Worm (Caenorhabditis elegans) whole organism, late embryonic: ENCODE data around the gene B0432.8.

ENCODE experiments used
- F13H6.1 ChIP-seq: sonication (generic microtip); optimal IDR thresholded peaks from 2 replicates; lab custom pipeline; 2016; ENCODE audit warnings: missing genetic modification characterization, missing compliant biosample characterization
- ama-1 ChIP-seq: fragments of 150-350 bp; optimal IDR thresholded peaks from 2 replicates; lab custom pipeline; 2014
- che-1 ChIP-seq: sonication (generic microtip); optimal IDR thresholded peaks from 2 replicates; lab custom pipeline; 2016; ENCODE audit warnings: mild to moderate bottlenecking, missing genetic modification characterization, missing compliant biosample characterization
- dmd-4 ChIP-seq: sonication (generic microtip); optimal IDR thresholded peaks from 2 replicates; lab custom pipeline; 2016; ENCODE audit warnings: borderline replicate concordance, missing genetic modification characterization, missing compliant biosample characterization
- ets-4 ChIP-seq: sonication (generic microtip); optimal IDR thresholded peaks from 2 replicates; lab custom pipeline; 2016; ENCODE audit warnings: missing genetic modification characterization, missing compliant biosample characterization
- fkh-10 ChIP-seq: fragments of 150-350 bp; optimal IDR thresholded peaks from 2 replicates; lab custom pipeline; 2014; ENCODE audit warnings: missing biosample characterization, missing genetic modification reagents, missing genetic modification characterization
- lin-11 ChIP-seq: fragments of 200-800 bp; sonication (Bioruptor generic); optimal IDR thresholded peaks from 2 replicates; lab custom pipeline; 2018; ENCODE audit warnings: mild to moderate bottlenecking, missing genetic modification characterization, missing compliant biosample characterization
- nfya-1 ChIP-seq: sonication (generic microtip); optimal IDR thresholded peaks from 2 replicates; lab custom pipeline; 2017; ENCODE audit warnings: missing genetic modification characterization, mild to moderate bottlenecking, missing compliant biosample characterization, antibody characterized with exemption, moderate library complexity
- pqm-1 ChIP-seq: sonication (generic microtip); optimal IDR thresholded peaks from 2 replicates; lab custom pipeline; 2016; ENCODE audit warnings: missing genetic modification characterization, missing compliant biosample characterization
- ref-2 ChIP-seq: sonication (generic microtip); optimal IDR thresholded peaks from 2 replicates; lab custom pipeline; 2016; ENCODE audit warnings: missing genetic modification characterization, missing compliant biosample characterization
- sox-4 ChIP-seq: sonication (generic microtip); optimal IDR thresholded peaks from 2 replicates; lab custom pipeline; 2017; ENCODE audit warnings: mild to moderate bottlenecking, missing genetic modification characterization, inconsistent platforms, missing compliant biosample characterization
- unc-3 ChIP-seq, 2 experiments: fragments of 200-800 bp in 1 of 2; sonication (Bioruptor generic) in 1 of 2; sonication (generic microtip) in 1 of 2; conservative IDR thresholded peaks in 1 of 2; optimal IDR thresholded peaks in 1 of 2; 2 replicates each; pipeline versions ENCODE4 v1.3.6 to Lab custom; 2016 to 2022; ENCODE audit warnings: missing compliant biosample characterization in 2 of 2, missing genetic modification characterization in 2 of 2, missing genetic modification reagents in 1 of 2
- unc-55 ChIP-seq: sonication (generic microtip); optimal IDR thresholded peaks from 2 replicates; lab custom pipeline; 2017; ENCODE audit warnings: missing biosample characterization, missing genetic modification reagents, missing genetic modification characterization

DNA sequence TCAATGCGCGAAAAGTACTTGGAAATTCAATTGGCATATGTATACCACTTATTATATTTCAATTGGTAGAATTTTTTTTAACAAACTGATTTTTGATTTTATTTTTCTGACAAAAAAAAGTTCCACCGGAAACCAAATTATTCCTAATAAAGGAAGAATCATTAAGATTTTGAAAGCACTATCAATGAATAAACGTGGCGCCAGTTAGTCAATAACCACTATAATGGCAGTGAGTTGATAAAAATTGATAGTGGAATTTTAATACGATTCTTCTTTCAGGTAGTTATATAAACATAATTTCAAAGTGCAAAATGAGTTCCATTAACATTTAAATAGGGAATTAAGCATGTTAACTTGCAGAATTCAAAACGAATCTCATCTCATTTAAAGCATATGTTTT is 27.1 kb upstream of the B0432.8 start, which contains the start of gene col-69:
- TF ChIP-seq pqm-1 (no peak), ref-2 (no peak), unc-3 (GFP tag; conservative IDR thresholded peaks at IDR 0.05; lab: Robert Waterston, UW) (no peak), unc-3 (tag; optimal IDR thresholded peaks at IDR 0.05; lab: Kevin White, UChicago) (no peak), ama-1 (lab: Kevin White, UChicago) (no peak), dmd-4 (tag; lab: Kevin White, UChicago) (no peak), nfya-1 (tag; lab: Kevin White, UChicago) (no peak), ets-4 (tag; lab: Kevin White, UChicago) (no peak), sox-4 (tag; lab: Kevin White, UChicago) (no peak), F13H6.1 (tag; lab: Kevin White, UChicago) (no peak), fkh-10 (GFP tag; lab: Kevin White, UChicago) (no peak), che-1 (tag; lab: Kevin White, UChicago) (no peak), lin-11 (tag; lab: Kevin White, UChicago) (no peak), unc-55 (GFP tag; lab: Kevin White, UChicago) (no peak)
